Fruit fly (Drosophila melanogaster) whole organism, embryonic: Measurements from ENCODE around the gene IntS10.

Experiments
- Asciz ChIP-seq: fragments of 200-800 bp; sonication (Bioruptor generic); optimal IDR thresholded peaks from 2 replicates; lab custom pipeline; 2017; ENCODE audit warnings: missing biosample characterization, mild to moderate bottlenecking, missing genetic modification characterization, missing genetic modification reagents
- CG10431 ChIP-seq: fragments of 200-800 bp; sonication (Bioruptor generic); optimal IDR thresholded peaks from 3 replicates; lab custom pipeline; 2018; ENCODE audit warnings: missing biosample characterization, mild to moderate bottlenecking, missing genetic modification characterization
- CG11093 ChIP-seq: fragments of 200-800 bp; sonication (Bioruptor generic); IDR thresholded peaks from 3 replicates; pipeline ENCODE4 v1.3.6; 2022; ENCODE audit warnings: missing biosample characterization, missing genetic modification characterization
- CG11456 ChIP-seq: fragments of 200-800 bp; sonication (Bioruptor generic); IDR thresholded peaks from 3 replicates; pipeline ENCODE4 v1.3.6; 2022; ENCODE audit warnings: missing biosample characterization, missing genetic modification characterization
- CG14965 ChIP-seq: fragments of 200-800 bp; sonication (Bioruptor generic); optimal IDR thresholded peaks from 2 replicates; lab custom pipeline; 2016; ENCODE audit warnings: missing biosample characterization, missing genetic modification characterization, borderline replicate concordance
- CG17385 ChIP-seq: fragments of 200-800 bp; sonication (Bioruptor generic); optimal IDR thresholded peaks from 3 replicates; lab custom pipeline; 2018; ENCODE audit warnings: missing biosample characterization, mild to moderate bottlenecking, missing genetic modification characterization
- CG17912 ChIP-seq: fragments of 200-800 bp; sonication (Bioruptor generic); optimal IDR thresholded peaks from 2 replicates; lab custom pipeline; 2018; ENCODE audit warnings: missing biosample characterization, mild to moderate bottlenecking, missing genetic modification characterization
- CG18619 ChIP-seq: fragments of 200-800 bp; sonication (Bioruptor generic); optimal IDR thresholded peaks from 3 replicates; lab custom pipeline; 2017; ENCODE audit warnings: missing biosample characterization, mild to moderate bottlenecking, missing genetic modification characterization
- CG4707 ChIP-seq: fragments of 200-800 bp; sonication (Bioruptor generic); optimal IDR thresholded peaks from 2 replicates; lab custom pipeline; 2018; ENCODE audit warnings: missing biosample characterization, mild to moderate bottlenecking, missing genetic modification characterization, moderate library complexity
- CG8290 ChIP-seq, 3 experiments: fragments of 200-800 bp; sonication (Bioruptor generic); optimal IDR thresholded peaks; 2 replicates each; lab custom pipeline; 2016 to 2019; ENCODE audit warnings: missing biosample characterization in 3 of 3, missing genetic modification characterization in 3 of 3, mild to moderate bottlenecking in 2 of 3, moderate library complexity in 1 of 3
- CG8765 ChIP-seq: fragments of 200-800 bp; sonication (Bioruptor generic); IDR thresholded peaks from 2 replicates; pipeline ENCODE4 v1.3.6; 2022; ENCODE audit warnings: missing biosample characterization, missing genetic modification characterization
- CG9215 ChIP-seq: fragments of 200-800 bp; sonication (Bioruptor generic); IDR thresholded peaks from 2 replicates; pipeline ENCODE4 v1.3.6; 2022; ENCODE audit warnings: missing biosample characterization, missing genetic modification characterization
- CG9876 ChIP-seq: fragments of 200-800 bp; sonication (Bioruptor generic); optimal IDR thresholded peaks from 2 replicates; lab custom pipeline; 2016; ENCODE audit warnings: missing biosample characterization, missing genetic modification characterization
- CkIIα-i1 ChIP-seq: fragments of 200-800 bp; sonication (Bioruptor generic); IDR thresholded peaks from 2 replicates; pipeline ENCODE4 v1.3.6; 2022; ENCODE audit warnings: missing biosample characterization, missing genetic modification characterization
- Dbx ChIP-seq: fragments of 200-800 bp; sonication (Bioruptor generic); IDR thresholded peaks from 3 replicates; pipeline ENCODE4 v1.3.6; 2022; ENCODE audit warnings: missing biosample characterization, missing genetic modification characterization
- Dip2 ChIP-seq: fragments of 200-800 bp; sonication (Bioruptor generic); IDR thresholded peaks from 2 replicates; pipeline ENCODE4 v1.3.6; 2022; ENCODE audit warnings: missing biosample characterization, missing genetic modification characterization
- Dll ChIP-seq: fragments of 200-800 bp; sonication (Bioruptor generic); IDR thresholded peaks from 4 replicates; pipeline ENCODE4 v1.3.6; 2022; ENCODE audit warnings: missing biosample characterization, missing genetic modification characterization; ENCODE audit not compliant: partially characterized antibody
- Dref ChIP-seq: fragments of 200-800 bp; sonication (Bioruptor generic); IDR thresholded peaks from 2 replicates; pipeline ENCODE4 v1.3.6; 2022; ENCODE audit warnings: missing biosample characterization, missing genetic modification characterization
- Eip74EF ChIP-seq, 2 experiments: fragments of 200-800 bp in 1 of 2; fragments of >200 bp in 1 of 2; sonication (Bioruptor generic) in 1 of 2; optimal IDR thresholded peaks; 2 replicates each; lab custom pipeline; 2017 to 2019; ENCODE audit warnings: missing biosample characterization in 2 of 2, missing genetic modification characterization in 2 of 2, mild to moderate bottlenecking in 1 of 2, moderate library complexity in 1 of 2
- Ets65A ChIP-seq: fragments of 200-800 bp; sonication (Bioruptor generic); peaks from one replicate; lab custom pipeline; 2016; ENCODE audit warnings: missing biosample characterization, missing genetic modification characterization
- HLHmδ ChIP-seq: fragments of 200-800 bp; sonication (Bioruptor generic); optimal IDR thresholded peaks from 2 replicates; lab custom pipeline; 2018; ENCODE audit warnings: missing biosample characterization, mild to moderate bottlenecking, missing genetic modification characterization, moderate library complexity
- Jarid2 ChIP-seq: fragments of 200-800 bp; sonication (Bioruptor generic); optimal IDR thresholded peaks from 3 replicates; lab custom pipeline; 2017; ENCODE audit warnings: mild to moderate bottlenecking, missing biosample characterization, missing genetic modification reagents, missing genetic modification characterization
- Nf-YB ChIP-seq: fragments of 200-800 bp; sonication (Bioruptor generic); optimal IDR thresholded peaks from 3 replicates; lab custom pipeline; 2019; ENCODE audit warnings: missing biosample characterization, mild to moderate bottlenecking, missing genetic modification characterization, moderate library complexity
- NfI ChIP-seq: fragments of 200-800 bp; sonication (Bioruptor generic); optimal IDR thresholded peaks from 3 replicates; lab custom pipeline; 2018; ENCODE audit warnings: missing biosample characterization, mild to moderate bottlenecking, missing genetic modification characterization, moderate library complexity
- Opbp ChIP-seq: fragments of 200-800 bp; sonication (Bioruptor generic); IDR thresholded peaks from 3 replicates; pipeline ENCODE4 v1.3.6; 2022; ENCODE audit warnings: missing biosample characterization, missing genetic modification characterization; ENCODE audit not compliant: partially characterized antibody
- Pdp1 ChIP-seq, 2 experiments: fragments of 200-800 bp; sonication (Bioruptor generic); optimal IDR thresholded peaks; 3 replicates each; lab custom pipeline; 2016; ENCODE audit warnings: missing biosample characterization in 2 of 2, missing genetic modification characterization in 2 of 2, mild to moderate bottlenecking in 1 of 2, moderate library complexity in 1 of 2
- Sry-δ ChIP-seq: fragments of 200-800 bp; sonication (Bioruptor generic); optimal IDR thresholded peaks from 2 replicates; lab custom pipeline; 2016; ENCODE audit warnings: missing biosample characterization, missing genetic modification characterization
- ato ChIP-seq: fragments of 200-800 bp; sonication (Bioruptor generic); IDR thresholded peaks from 2 replicates; pipeline ENCODE4 v1.3.6; 2022; ENCODE audit warnings: missing biosample characterization, missing genetic modification characterization; ENCODE audit not compliant: partially characterized antibody
- bcd ChIP-seq: fragments of 200-800 bp; sonication (Bioruptor generic); optimal IDR thresholded peaks from 2 replicates; lab custom pipeline; 2017; ENCODE audit warnings: missing biosample characterization, mild to moderate bottlenecking, missing genetic modification characterization
- cas ChIP-seq: fragments of 200-800 bp; sonication (Bioruptor generic); IDR thresholded peaks from 2 replicates; pipeline ENCODE4 v1.3.6; 2022; ENCODE audit warnings: missing biosample characterization, missing genetic modification characterization
- chinmo ChIP-seq: fragments of 200-800 bp; sonication (Bioruptor generic); IDR thresholded peaks from 4 replicates; pipeline ENCODE4 v1.3.6; 2022; ENCODE audit warnings: missing biosample characterization, missing genetic modification characterization; ENCODE audit not compliant: partially characterized antibody
- crol ChIP-seq: fragments of 200-800 bp; sonication (Bioruptor generic); IDR thresholded peaks from 2 replicates; pipeline ENCODE4 v1.3.6; 2022; ENCODE audit warnings: missing biosample characterization, missing genetic modification characterization
- emc ChIP-seq: fragments of 200-800 bp; sonication (Bioruptor generic); optimal IDR thresholded peaks from 2 replicates; lab custom pipeline; 2016; ENCODE audit warnings: missing biosample characterization, missing genetic modification characterization
- eve ChIP-seq, 2 experiments: fragments of >200 bp; optimal IDR thresholded peaks; 2 replicates each; lab custom pipeline; 2017; ENCODE audit warnings: missing biosample characterization in 2 of 2, missing genetic modification characterization in 2 of 2
- insv ChIP-seq, 2 experiments: fragments of 200-800 bp; sonication (Bioruptor generic); optimal IDR thresholded peaks; 3 replicates each; lab custom pipeline; 2016 to 2018; ENCODE audit warnings: missing biosample characterization in 2 of 2, missing genetic modification characterization in 2 of 2
- jumu ChIP-seq: fragments of 200-800 bp; sonication (Bioruptor generic); optimal IDR thresholded peaks from 3 replicates; lab custom pipeline; 2016; ENCODE audit warnings: missing biosample characterization, missing genetic modification characterization
- lab ChIP-seq: fragments of 200-800 bp; sonication (Bioruptor generic); optimal IDR thresholded peaks from 3 replicates; lab custom pipeline; 2017; ENCODE audit warnings: missing biosample characterization, missing genetic modification characterization, mild to moderate bottlenecking, moderate library complexity, missing genetic modification reagents
- mirr ChIP-seq: fragments of 200-800 bp; sonication (Bioruptor generic); optimal IDR thresholded peaks from 3 replicates; lab custom pipeline; 2018; ENCODE audit warnings: missing biosample characterization, mild to moderate bottlenecking, missing genetic modification characterization
- mld ChIP-seq: fragments of 200-800 bp; sonication (Bioruptor generic); IDR thresholded peaks from 3 replicates; pipeline ENCODE4 v1.3.6; 2022; ENCODE audit warnings: missing biosample characterization, missing genetic modification characterization; ENCODE audit not compliant: partially characterized antibody
- nau ChIP-seq: fragments of 200-800 bp; sonication (Bioruptor generic); optimal IDR thresholded peaks from 3 replicates; lab custom pipeline; 2017; ENCODE audit warnings: missing biosample characterization, mild to moderate bottlenecking, missing genetic modification characterization, missing genetic modification reagents
- oc ChIP-seq: fragments of 200-800 bp; sonication (Bioruptor generic); optimal IDR thresholded peaks from 2 replicates; lab custom pipeline; 2018; ENCODE audit warnings: missing biosample characterization, mild to moderate bottlenecking, missing genetic modification characterization, moderate library complexity
- p53 ChIP-seq: fragments of 200-800 bp; sonication (Bioruptor generic); optimal IDR thresholded peaks from 2 replicates; lab custom pipeline; 2016; ENCODE audit warnings: missing biosample characterization, missing genetic modification characterization
- prd ChIP-seq, 3 experiments: fragments of >200 bp in 2 of 3; fragments of 200-800 bp in 1 of 3; sonication (Bioruptor generic) in 1 of 3; optimal IDR thresholded peaks in 2 of 3; IDR thresholded peaks in 1 of 3; 2 replicates in 2 of 3; 3 replicates in 1 of 3; pipeline versions ENCODE4 v1.3.6 to Lab custom; 2017 to 2022; ENCODE audit warnings: missing biosample characterization in 1 of 3, missing genetic modification characterization in 1 of 3
- slbo ChIP-seq: fragments of 200-800 bp; sonication (Bioruptor generic); IDR thresholded peaks from 2 replicates; pipeline ENCODE4 v1.3.6; 2022; ENCODE audit warnings: missing biosample characterization, missing genetic modification characterization
- trh ChIP-seq: fragments of 200-800 bp; sonication (Bioruptor generic); optimal IDR thresholded peaks from 2 replicates; lab custom pipeline; 2016; ENCODE audit warnings: missing biosample characterization, missing genetic modification characterization
- wdn ChIP-seq: fragments of 200-800 bp; sonication (Bioruptor generic); IDR thresholded peaks from 2 replicates; pipeline ENCODE4 v1.3.6; 2022; ENCODE audit warnings: missing biosample characterization, missing genetic modification characterization
- zfh1 ChIP-seq: fragments of 200-800 bp; sonication (Bioruptor generic); IDR thresholded peaks from 3 replicates; pipeline ENCODE4 v1.3.6; 2022; ENCODE audit warnings: missing biosample characterization, missing genetic modification characterization

Gene IntS10

DNA sequence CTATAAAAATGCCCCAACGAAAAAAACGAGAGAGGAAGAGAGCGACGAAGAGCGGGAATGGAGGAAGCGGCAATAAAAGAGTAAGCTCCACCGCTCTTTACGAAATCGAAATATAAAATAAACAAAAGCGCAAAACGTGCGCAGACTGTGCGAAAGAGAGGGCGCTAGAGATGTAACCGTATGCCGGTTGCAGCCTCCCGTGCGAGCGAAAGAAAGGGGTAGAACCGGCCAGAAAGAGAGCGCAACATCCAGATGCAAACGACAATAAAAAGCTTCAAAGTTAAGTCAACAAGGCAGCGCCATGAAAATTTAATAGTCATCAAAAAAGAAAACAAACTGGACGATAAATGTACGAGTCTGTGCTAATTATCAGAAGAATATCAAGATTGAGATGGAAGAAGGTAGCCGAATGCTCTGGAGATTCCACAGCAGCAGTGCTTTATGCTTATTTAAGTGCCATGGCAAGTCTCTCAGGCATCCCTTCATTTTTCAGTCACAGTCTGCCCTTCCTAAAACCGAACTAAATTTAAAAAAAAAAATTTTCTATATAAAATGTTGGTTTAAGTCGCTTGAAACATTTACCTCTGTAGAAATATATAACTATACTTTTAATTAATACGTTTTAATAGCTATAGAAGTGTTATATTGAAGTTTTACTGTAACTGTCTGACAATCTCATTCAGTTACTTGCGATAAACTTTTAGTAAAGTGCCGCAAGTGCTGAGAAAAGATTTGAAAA, 40.6 kb upstream of the IntS10 start (continued):
- TF ChIP-seq emc (GFP tag; lab: Kevin White, UChicago), result no peak
- TF ChIP-seq lab (GFP tag; lab: Kevin White, UChicago), result peak; percentile 75
- no peak for TF ChIP-seq prd (optimal IDR thresholded peaks at IDR 0.05; lab: Kevin White, UChicago)
- TF ChIP-seq prd (GFP tag; IDR thresholded peaks at IDR 0.05; lab: Robert Waterston, UW), result peak; percentile 76
- TF ChIP-seq bcd, result peak; percentile 59
- TF ChIP-seq CkIIα-i1 (GFP tag; lab: Robert Waterston, UW), result no peak
- peak in 1 of 2 experiments; percentile 84 for TF ChIP-seq eve (GFP tag; optimal IDR thresholded peaks at IDR 0.05; lab: Kevin White, UChicago)
- no peak for TF ChIP-seq trh
- TF ChIP-seq insv (GFP tag; optimal IDR thresholded peaks at IDR 0.05; lab: Kevin White, UChicago), result no peak
- peak; percentile 25 for TF ChIP-seq Jarid2 (GFP tag; lab: Kevin White, UChicago)
- TF ChIP-seq CG18619 (GFP tag; lab: Kevin White, UChicago), result peak; percentile 71
- TF ChIP-seq Dll, result no peak
- TF ChIP-seq zfh1, result peak; percentile 56
- TF ChIP-seq Pdp1 (GFP tag; optimal IDR thresholded peaks at IDR 0.05; lab: Kevin White, UChicago), result peak; percentile 22 to 29
- TF ChIP-seq Dip2 (GFP tag; lab: Robert Waterston, UW), result no peak
- TF ChIP-seq wdn (GFP tag; lab: Robert Waterston, UW), result peak; percentile 60
- TF ChIP-seq CG14965 (GFP tag; lab: Kevin White, UChicago), result no peak
- TF ChIP-seq CG11456 (GFP tag; lab: Robert Waterston, UW), result peak; percentile 32; the same call in 1 of the 3 replicates
- TF ChIP-seq oc (tag; lab: Kevin White, UChicago), result peak; percentile 64
- no peak for TF ChIP-seq CG4707 (GFP tag; lab: Kevin White, UChicago)
- no peak for TF ChIP-seq HLHmδ (GFP tag; lab: Kevin White, UChicago)
- peak in 1 of 2 experiments; percentile 39 for TF ChIP-seq Eip74EF (GFP tag; optimal IDR thresholded peaks at IDR 0.05; lab: Kevin White, UChicago)
- no peak for TF ChIP-seq Opbp (GFP tag; lab: Robert Waterston, UW)
- peak; percentile 68 for TF ChIP-seq NfI
- no peak; the same call in 1 of the 2 replicates for TF ChIP-seq CG9215 (GFP tag; lab: Robert Waterston, UW)
- TF ChIP-seq chinmo (GFP tag; lab: Robert Waterston, UW), result peak; percentile 93; the same call in 3 of the 4 replicates
- TF ChIP-seq p53 (GFP tag; lab: Kevin White, UChicago), result no peak
- peak; percentile 77 for TF ChIP-seq CG17385
- no peak for TF ChIP-seq CG9876
- TF ChIP-seq CG17912 (GFP tag; lab: Kevin White, UChicago), result peak; percentile 20
- TF ChIP-seq Ets65A (GFP tag; lab: Kevin White, UChicago), result no peak
- peak; percentile 22; the same call in 1 of the 3 replicates for TF ChIP-seq CG11093 (GFP tag; lab: Robert Waterston, UW)
- TF ChIP-seq Asciz, result peak; percentile 52
- TF ChIP-seq CG10431 (GFP tag; lab: Kevin White, UChicago), result peak; percentile 31
- TF ChIP-seq ato (GFP tag; lab: Robert Waterston, UW), result no peak
- TF ChIP-seq crol (GFP tag; lab: Robert Waterston, UW), result no peak
- TF ChIP-seq mld, result no peak
- no peak for TF ChIP-seq Dbx (GFP tag; lab: Robert Waterston, UW)
- TF ChIP-seq nau (GFP tag; lab: Kevin White, UChicago), result peak; percentile 50
- no peak for TF ChIP-seq cas
- no peak for TF ChIP-seq Dref (GFP tag; lab: Robert Waterston, UW)
- TF ChIP-seq CG8765 (GFP tag; lab: Robert Waterston, UW), result no peak
- peak; percentile 4 for TF ChIP-seq Sry-δ (GFP tag; lab: Kevin White, UChicago)
- TF ChIP-seq slbo, result peak; percentile 89
- peak; percentile 25 for TF ChIP-seq jumu (GFP tag; lab: Kevin White, UChicago)
- no peak for TF ChIP-seq CG8290 (GFP tag; optimal IDR thresholded peaks at IDR 0.05; lab: Kevin White, UChicago)
- peak; percentile 13 to 15 for TF ChIP-seq CG8290 (tag; optimal IDR thresholded peaks at IDR 0.05; lab: Kevin White, UChicago)
- peak; percentile 63 for TF ChIP-seq Nf-YB (GFP tag; lab: Kevin White, UChicago)
- TF ChIP-seq mirr (GFP tag; lab: Kevin White, UChicago), result peak; percentile 39
